Worm (Caenorhabditis elegans): ENCODE data around the gene trx-2.

DNA sequence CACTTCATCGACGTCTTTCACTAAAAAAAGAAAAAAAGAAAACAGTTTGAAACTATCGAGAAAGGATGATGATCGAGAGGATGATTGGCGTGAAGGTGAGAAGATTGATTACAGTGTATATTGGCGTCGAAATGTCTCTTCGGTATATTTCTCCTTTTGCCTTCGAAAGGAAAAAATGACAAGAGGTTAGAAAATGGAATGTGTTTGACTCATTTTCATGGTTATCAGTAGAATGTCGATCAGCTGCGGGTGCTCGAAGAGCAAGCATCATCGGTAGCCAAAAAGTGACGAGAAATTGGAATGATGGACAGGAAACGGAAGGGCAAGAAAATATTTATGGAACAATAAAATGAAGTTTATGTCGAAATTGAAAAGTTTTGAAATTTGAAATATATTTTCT is 19.4 kb downstream of the trx-2 start:
- no peak for TF ChIP-seq unc-120 (tag; optimal IDR thresholded peaks at IDR 0.05; ENCODE audit: poor library complexity, severe bottlenecking)
- no peak for TF ChIP-seq ztf-11 (tag; optimal IDR thresholded peaks at IDR 0.05)
- no peak for TF ChIP-seq unc-62 (GFP tag; optimal IDR thresholded peaks at IDR 0.05)
- no peak for TF ChIP-seq snpc-4 (tag; optimal IDR thresholded peaks at IDR 0.05)
- no peak for TF ChIP-seq lsy-2 (tag; optimal IDR thresholded peaks at IDR 0.05)
- no peak for TF ChIP-seq nhr-28 (tag; optimal IDR thresholded peaks at IDR 0.05)

Data from whole organism, mixed stage, embryonic.